Worm (Caenorhabditis elegans) whole organism, L4 larva: ENCODE data around the gene asns-2.

Experiments
- F10B5.3 ChIP-seq: sonication (generic microtip); optimal IDR thresholded peaks from 2 replicates; lab custom pipeline; 2016; ENCODE audit warnings: mild to moderate bottlenecking, missing genetic modification characterization, missing compliant biosample characterization
- T26A8.4 ChIP-seq: fragments of 200-800 bp; sonication (Bioruptor generic); IDR thresholded peaks from 2 replicates; pipeline ENCODE4 v1.3.6; 2022; ENCODE audit warnings: missing genetic modification characterization, missing compliant biosample characterization
- Y75B8A.6 ChIP-seq: fragments of 200-800 bp; sonication (Bioruptor generic); IDR thresholded peaks from 2 replicates; pipeline ENCODE4 v1.3.6; 2022; ENCODE audit warnings: missing genetic modification reagents, missing genetic modification characterization, missing compliant biosample characterization
- ZK546.5 ChIP-seq, 2 experiments: sonication (generic microtip); optimal IDR thresholded peaks; 2 replicates each; lab custom pipeline; 2017; ENCODE audit warnings: missing biosample characterization in 2 of 2, missing genetic modification characterization in 2 of 2
- aha-1 ChIP-seq: fragments of 150-350 bp; peaks from one replicate; lab custom pipeline; 2014; ENCODE audit warnings: missing biosample characterization, missing genetic modification characterization
- aly-2 ChIP-seq: sonication (generic microtip); optimal IDR thresholded peaks from 2 replicates; lab custom pipeline; 2018; ENCODE audit warnings: missing biosample characterization, missing genetic modification characterization
- attf-4 ChIP-seq: sonication (generic microtip); optimal IDR thresholded peaks from 3 replicates; lab custom pipeline; 2017; ENCODE audit warnings: missing biosample characterization, missing genetic modification characterization
- ceh-44 ChIP-seq: fragments of 200-800 bp; sonication (Bioruptor generic); IDR thresholded peaks from 2 replicates; pipeline ENCODE4 v1.3.6; 2022; ENCODE audit warnings: missing genetic modification reagents, missing genetic modification characterization, missing compliant biosample characterization
- ceh-82 ChIP-seq: sonication (generic microtip); optimal IDR thresholded peaks from 2 replicates; lab custom pipeline; 2017; ENCODE audit warnings: missing biosample characterization, missing genetic modification characterization
- ces-1 ChIP-seq: fragments of 150-350 bp; sonication (generic microtip); optimal IDR thresholded peaks from 4 replicates; lab custom pipeline; 2014; ENCODE audit warnings: missing biosample characterization, missing genetic modification reagents, missing genetic modification characterization
- ctbp-1 ChIP-seq: fragments of 200-800 bp; sonication (Bioruptor generic); IDR thresholded peaks from 2 replicates; pipeline ENCODE4 v1.3.6; 2022; ENCODE audit warnings: missing genetic modification reagents, missing genetic modification characterization, missing compliant biosample characterization
- daf-16 ChIP-seq, 3 experiments: sonication (generic microtip); optimal IDR thresholded peaks; 2 replicates each; lab custom pipeline; 2016 to 2017; ENCODE audit warnings: missing genetic modification characterization in 3 of 3, missing genetic modification reagents in 3 of 3, mild to moderate bottlenecking in 2 of 3, missing compliant biosample characterization in 2 of 3, missing biosample characterization in 1 of 3, moderate library complexity in 1 of 3
- daf-19 ChIP-seq: fragments of 200-800 bp; sonication (Bioruptor generic); conservative IDR thresholded peaks from 2 replicates; pipeline ENCODE4 v1.3.6; 2022; ENCODE audit warnings: missing genetic modification characterization, missing compliant biosample characterization
- daf-8 ChIP-seq: fragments of 200-800 bp; sonication (Bioruptor generic); IDR thresholded peaks from 2 replicates; pipeline ENCODE4 v1.3.6; 2022; ENCODE audit warnings: missing genetic modification characterization, missing compliant biosample characterization
- dmd-6 ChIP-seq: fragments of 200-800 bp; sonication (Bioruptor generic); IDR thresholded peaks from 2 replicates; pipeline ENCODE4 v1.3.6; 2022; ENCODE audit warnings: missing genetic modification reagents, missing genetic modification characterization, missing compliant biosample characterization
- dve-1 ChIP-seq: sonication (generic microtip); optimal IDR thresholded peaks from 2 replicates; lab custom pipeline; 2017; ENCODE audit warnings: antibody characterized with exemption, mild to moderate bottlenecking, missing genetic modification characterization, missing compliant biosample characterization; ENCODE audit not compliant: insufficient read depth
- hif-1 ChIP-seq, 2 experiments: sonication (generic microtip); optimal IDR thresholded peaks; 2 replicates each; lab custom pipeline; 2016 to 2017; ENCODE audit warnings: missing compliant biosample characterization in 2 of 2, missing genetic modification characterization in 2 of 2, missing genetic modification reagents in 2 of 2, missing genotype in 2 of 2, mild to moderate bottlenecking in 1 of 2
- lim-7 ChIP-seq: fragments of 200-800 bp; sonication (Bioruptor generic); IDR thresholded peaks from 2 replicates; pipeline ENCODE4 v1.3.6; 2022; ENCODE audit warnings: missing genetic modification characterization, missing compliant biosample characterization
- lin-13 ChIP-seq: fragments of 150-350 bp; optimal IDR thresholded peaks from 2 replicates; lab custom pipeline; 2014; ENCODE audit warnings: missing biosample characterization, missing genetic modification reagents, missing genetic modification characterization
- lin-38 ChIP-seq: fragments of 200-800 bp; sonication (Bioruptor generic); IDR thresholded peaks from 2 replicates; pipeline ENCODE4 v1.3.6; 2022; ENCODE audit warnings: missing genetic modification reagents, missing genetic modification characterization, missing compliant biosample characterization
- lin-39 ChIP-seq: fragments of 150-350 bp; optimal IDR thresholded peaks from 2 replicates; lab custom pipeline; 2014; ENCODE audit warnings: missing biosample characterization, missing genetic modification reagents, missing genetic modification characterization
- madf-9 ChIP-seq: fragments of 200-800 bp; sonication (Bioruptor generic); conservative IDR thresholded peaks from 2 replicates; pipeline ENCODE4 v1.3.6; 2022; ENCODE audit warnings: missing genetic modification reagents, missing genetic modification characterization, missing compliant biosample characterization
- nhr-10 ChIP-seq: fragments of 150-350 bp; optimal IDR thresholded peaks from 2 replicates; lab custom pipeline; 2014; ENCODE audit warnings: missing biosample characterization, missing genetic modification characterization
- nhr-77 ChIP-seq: fragments of 150-350 bp; optimal IDR thresholded peaks from 2 replicates; lab custom pipeline; 2014; ENCODE audit warnings: missing biosample characterization, missing genetic modification characterization
- pqm-1 ChIP-seq: sonication (generic microtip); optimal IDR thresholded peaks from 2 replicates; lab custom pipeline; 2017; ENCODE audit warnings: missing biosample characterization, missing genetic modification characterization
- rbr-2 ChIP-seq: sonication (generic microtip); optimal IDR thresholded peaks from 2 replicates; lab custom pipeline; 2016; ENCODE audit warnings: missing genotype, missing genetic modification characterization, missing compliant biosample characterization
- sdz-12 ChIP-seq: fragments of 200-800 bp; sonication (Bioruptor generic); optimal IDR thresholded peaks from 2 replicates; lab custom pipeline; 2018; ENCODE audit warnings: mild to moderate bottlenecking, missing genetic modification characterization, missing compliant biosample characterization
- spr-3 ChIP-seq: fragments of 200-800 bp; sonication (Bioruptor generic); optimal IDR thresholded peaks from 2 replicates; lab custom pipeline; 2018; ENCODE audit warnings: mild to moderate bottlenecking, missing genetic modification characterization, missing compliant biosample characterization
- unc-62 ChIP-seq, 3 experiments: fragments of 150-350 bp in 1 of 3; sonication (generic microtip); optimal IDR thresholded peaks in 2 of 3; peaks in 1 of 3; 1 replicate in 1 of 3; 2 replicates in 2 of 3; lab custom pipeline; 2014 to 2017; ENCODE audit warnings: missing biosample characterization in 3 of 3, missing genetic modification characterization in 3 of 3, missing genetic modification reagents in 3 of 3, missing genotype in 1 of 3
- zfp-3 ChIP-seq: fragments of 200-800 bp; sonication (Bioruptor generic); conservative IDR thresholded peaks from 2 replicates; pipeline ENCODE4 v1.3.6; 2022; ENCODE audit warnings: missing genetic modification reagents, missing genetic modification characterization, missing compliant biosample characterization
- ztf-11 ChIP-seq: fragments of 150-350 bp; optimal IDR thresholded peaks from 2 replicates; lab custom pipeline; 2014; ENCODE audit warnings: missing biosample characterization, missing genetic modification characterization
- ztf-7 ChIP-seq: fragments of 150-350 bp; optimal IDR thresholded peaks from 2 replicates; lab custom pipeline; 2014; ENCODE audit warnings: missing biosample characterization, missing genetic modification characterization

asns-2 gene

ce11 chrX:8712662-8713061, 38.1 kb downstream of the asns-2 start (continued):
- TF ChIP-seq ZK546.5 (tag; optimal IDR thresholded peaks at IDR 0.05; lab: Kevin White, UChicago) (no peak), daf-16 (GFP tag; optimal IDR thresholded peaks at IDR 0.05; lab: Kevin White, UChicago) (no peak), daf-16 (tag; optimal IDR thresholded peaks at IDR 0.05; lab: Kevin White, UChicago) (peak; percentile 71), hif-1 (tag; optimal IDR thresholded peaks at IDR 0.05; lab: Kevin White, UChicago) (no peak)
- TF ChIP-seq, all 104 proteins: peak for 15

DNA sequence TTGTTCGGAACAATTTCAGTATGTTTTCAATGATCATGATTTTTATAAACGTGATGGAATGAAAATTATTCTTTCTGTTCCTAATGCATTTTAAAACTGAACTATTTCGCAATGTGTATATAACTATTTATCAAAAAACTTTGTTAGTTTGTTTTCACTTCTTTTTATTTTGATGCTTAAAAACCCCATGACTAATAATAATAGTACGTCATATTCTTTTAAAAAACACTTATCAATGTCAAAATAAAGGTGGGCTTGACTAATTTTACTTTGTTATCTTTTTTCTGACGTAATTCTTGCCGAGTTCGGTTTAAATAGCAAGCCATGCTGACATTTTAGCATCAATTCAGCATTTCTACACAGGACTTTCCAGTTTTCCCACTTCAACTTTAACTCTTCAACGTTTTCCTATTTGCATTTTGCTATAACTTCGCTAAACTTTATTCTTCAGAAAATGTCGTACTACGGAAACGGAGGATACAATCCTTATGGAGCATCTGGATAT, 39.5 kb downstream of the asns-2 start, which contains the start of gene F53A9.1:
F53A9.1 (plus strand) TSS at position 455 of the 505 bp plus-strand sequence.
- TF ChIP-seq daf-16 (GFP tag; optimal IDR thresholded peaks at IDR 0.05; lab: Kevin White, UChicago), result no peak
- peak; percentile 62 for TF ChIP-seq daf-16 (tag; optimal IDR thresholded peaks at IDR 0.05; lab: Kevin White, UChicago)
- no peak for TF ChIP-seq spr-3
- peak in 1 of 2 experiments; percentile 75 for TF ChIP-seq unc-62 (GFP tag; optimal IDR thresholded peaks at IDR 0.05 in 1 of 2; lab: Kevin White, UChicago)
- no peak for TF ChIP-seq unc-62 (tag; optimal IDR thresholded peaks at IDR 0.05; lab: Kevin White, UChicago)
- TF ChIP-seq dve-1 (tag; lab: Kevin White, UChicago), result peak; percentile 38

- TF ChIP-seq dmd-6 (GFP tag; lab: Robert Waterston, UW), result peak; percentile 11; the same call in 1 of the 2 replicates
- TF ChIP-seq lin-38 (GFP tag; lab: Robert Waterston, UW), result no peak
- TF ChIP-seq pqm-1, result peak; percentile 32
Observed at ce11 chrX:8709424-8709823, 41.3 kb downstream of the asns-2 start, which contains the start of gene kreg-1. TSS of gene kreg-1 (plus strand) at chrX:8709764.

- TF ChIP-seq attf-4, result no peak
- no peak for TF ChIP-seq spr-3
- no peak for TF ChIP-seq aha-1
- no peak for TF ChIP-seq sdz-12
- TF ChIP-seq ctbp-1 (GFP tag; lab: Robert Waterston, UW), result no peak
- no peak for TF ChIP-seq T26A8.4 (GFP tag; lab: Robert Waterston, UW)
- no peak for TF ChIP-seq lim-7 (GFP tag; lab: Robert Waterston, UW)
- no peak for TF ChIP-seq Y75B8A.6 (GFP tag; lab: Robert Waterston, UW)
Observed at ce11 chrX:8708053-8708452, 42.7 kb downstream of the asns-2 start, which contains the start of gene F53A9.3. TSS of gene F53A9.3 (plus strand) at chrX:8708353.

DNA sequence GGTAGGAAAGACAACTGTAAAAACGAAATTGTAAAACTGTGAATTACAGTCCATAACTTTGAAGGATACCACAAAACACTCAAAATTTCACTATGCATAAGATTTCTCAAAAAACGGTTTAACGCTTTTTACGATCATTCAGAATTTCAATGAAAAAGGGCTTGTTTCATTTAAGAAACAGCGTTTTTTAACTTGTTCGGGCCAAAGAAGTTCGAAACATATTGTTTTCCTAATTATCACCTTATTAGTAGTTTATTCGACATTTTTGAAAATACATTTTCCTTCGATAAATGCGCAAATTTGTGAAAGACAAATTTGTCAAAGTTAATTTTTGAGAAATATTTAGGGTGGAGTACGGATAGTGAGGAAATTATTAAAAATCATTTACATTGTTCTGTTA, 45.9 kb downstream of the asns-2 start:
- TF ChIP-seq aha-1 (peak; percentile 90), daf-8 (GFP tag; lab: Robert Waterston, UW) (no peak), daf-19 (no peak)

DNA sequence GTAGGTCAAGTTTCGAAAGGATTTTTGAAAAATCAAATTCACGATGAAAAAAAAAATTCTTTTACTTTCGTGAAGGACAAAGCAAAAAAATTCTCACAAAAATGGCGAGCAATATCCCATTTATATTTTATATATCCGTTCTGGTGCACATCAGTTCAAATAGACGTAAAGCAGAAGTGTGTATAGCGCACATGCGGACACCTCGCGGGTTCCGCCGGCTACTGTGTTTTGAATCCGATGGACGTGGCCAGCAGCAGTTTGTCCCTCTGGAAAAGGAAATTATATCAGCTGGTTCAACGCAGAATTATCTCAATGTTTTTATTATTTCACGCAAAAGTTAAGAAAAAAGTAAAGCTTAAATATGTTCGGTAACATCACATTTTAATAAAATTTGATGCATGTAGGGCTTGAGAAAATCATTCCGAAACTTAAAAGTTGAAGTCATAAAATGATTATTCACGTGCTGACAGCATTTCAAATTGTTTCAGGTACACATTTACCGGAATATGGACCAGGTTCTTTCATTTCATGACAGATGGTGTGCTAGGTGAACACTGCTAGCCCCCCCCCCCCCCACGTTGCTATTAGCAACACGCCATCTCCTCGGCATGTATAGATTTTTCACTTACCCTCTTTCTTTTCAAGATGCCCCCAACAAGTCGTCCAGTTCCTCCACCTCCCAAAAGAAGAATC, 46.9 kb downstream of the asns-2 start, which contains the start of gene jbts-14:
jbts-14 (plus strand) TSS at position 643 of the 693 bp plus-strand sequence.
- TF ChIP-seq ceh-82, result no peak
- no peak for TF ChIP-seq rbr-2 (tag; lab: Kevin White, UChicago)
- no peak for TF ChIP-seq lin-13
- TF ChIP-seq madf-9, result no peak
- TF ChIP-seq ces-1, result no peak
- TF ChIP-seq aly-2, result no peak
- TF ChIP-seq lin-39 (tag; lab: Kevin White, UChicago), result no peak
- TF ChIP-seq zfp-3 (GFP tag; lab: Robert Waterston, UW), result no peak
- TF ChIP-seq nhr-10 (tag; lab: Kevin White, UChicago), result no peak
- TF ChIP-seq ceh-44, result no peak
- TF ChIP-seq nhr-77 (tag; lab: Kevin White, UChicago), result no peak
- no peak for TF ChIP-seq F10B5.3
- no peak for TF ChIP-seq ztf-7 (tag; lab: Kevin White, UChicago)
- TF ChIP-seq ztf-11 (tag; lab: Kevin White, UChicago), result no peak
- TF ChIP-seq, all 104 proteins: peak for 0
